Fruit fly (Drosophila melanogaster) whole organism, embryonic: ENCODE results near the gene RpS2.

Experiments
- BEAF-32 ChIP-seq: fragments of 200-800 bp; sonication (Bioruptor generic); optimal IDR thresholded peaks from 3 replicates; lab custom pipeline; 2017; ENCODE audit warnings: missing biosample characterization, missing genetic modification characterization, mild to moderate bottlenecking, moderate library complexity, missing genetic modification reagents
- CG10267 ChIP-seq: fragments of 200-800 bp; sonication (Bioruptor generic); optimal IDR thresholded peaks from 2 replicates; lab custom pipeline; 2018; ENCODE audit warnings: missing biosample characterization, mild to moderate bottlenecking, missing genetic modification characterization, moderate library complexity
- CG13287 ChIP-seq: fragments of 200-800 bp; sonication (Bioruptor generic); IDR thresholded peaks from 2 replicates; pipeline ENCODE4 v1.3.6; 2022; ENCODE audit warnings: missing biosample characterization, missing genetic modification characterization; ENCODE audit not compliant: partially characterized antibody
- CG13775 ChIP-seq: fragments of 200-800 bp; sonication (Bioruptor generic); optimal IDR thresholded peaks from 3 replicates; lab custom pipeline; 2017; ENCODE audit warnings: missing biosample characterization, mild to moderate bottlenecking, missing genetic modification characterization
- CG15011 ChIP-seq: fragments of 200-800 bp; sonication (Bioruptor generic); optimal IDR thresholded peaks from 3 replicates; lab custom pipeline; 2018; ENCODE audit warnings: missing biosample characterization, mild to moderate bottlenecking, missing genetic modification characterization
- CG15073 ChIP-seq: fragments of 200-800 bp; sonication (Bioruptor generic); optimal IDR thresholded peaks from 2 replicates; lab custom pipeline; 2016; ENCODE audit warnings: missing biosample characterization, missing genetic modification characterization
- CG16813 ChIP-seq: fragments of 200-800 bp; sonication (Bioruptor generic); IDR thresholded peaks from 3 replicates; pipeline ENCODE4 v1.3.6; 2022; ENCODE audit warnings: missing biosample characterization, missing genetic modification characterization; ENCODE audit not compliant: partially characterized antibody
- CG17328 ChIP-seq: fragments of 200-800 bp; sonication (Bioruptor generic); IDR thresholded peaks from 2 replicates; pipeline ENCODE4 v1.3.6; 2022; ENCODE audit warnings: missing biosample characterization, missing genetic modification characterization
- CG17612 ChIP-seq: fragments of 200-800 bp; sonication (Bioruptor generic); IDR thresholded peaks from 2 replicates; pipeline ENCODE4 v1.3.6; 2022; ENCODE audit warnings: missing biosample characterization, missing genetic modification characterization
- CG1832 ChIP-seq: fragments of 200-800 bp; sonication (Bioruptor generic); optimal IDR thresholded peaks from 2 replicates; lab custom pipeline; 2017; ENCODE audit warnings: missing biosample characterization, mild to moderate bottlenecking, missing genetic modification characterization, inconsistent platforms
- CG2116 ChIP-seq: fragments of 200-800 bp; sonication (Bioruptor generic); optimal IDR thresholded peaks from 3 replicates; lab custom pipeline; 2018; ENCODE audit warnings: missing biosample characterization, mild to moderate bottlenecking, missing genetic modification characterization
- CG2889 ChIP-seq: fragments of 200-800 bp; sonication (Bioruptor generic); IDR thresholded peaks from 3 replicates; pipeline ENCODE4 v1.3.6; 2022; ENCODE audit warnings: missing biosample characterization, missing genetic modification characterization
- CG31365 ChIP-seq: fragments of 200-800 bp; sonication (Bioruptor generic); optimal IDR thresholded peaks from 2 replicates; lab custom pipeline; 2018; ENCODE audit warnings: missing biosample characterization, mild to moderate bottlenecking, missing genetic modification characterization
- CG32772 ChIP-seq: fragments of 200-800 bp; sonication (Bioruptor generic); IDR thresholded peaks from 2 replicates; pipeline ENCODE4 v1.3.6; 2022; ENCODE audit warnings: missing biosample characterization, missing genetic modification characterization
- CG3281 ChIP-seq: fragments of 200-800 bp; sonication (Bioruptor generic); optimal IDR thresholded peaks from 3 replicates; lab custom pipeline; 2017; ENCODE audit warnings: missing biosample characterization, mild to moderate bottlenecking, missing genetic modification characterization
- CG34376 ChIP-seq: fragments of 200-800 bp; sonication (Bioruptor generic); optimal IDR thresholded peaks from 2 replicates; lab custom pipeline; 2018; ENCODE audit warnings: missing biosample characterization, mild to moderate bottlenecking, missing genetic modification characterization
- CG5180 ChIP-seq: fragments of 200-800 bp; sonication (Bioruptor generic); optimal IDR thresholded peaks from 3 replicates; lab custom pipeline; 2017; ENCODE audit warnings: missing biosample characterization, missing genetic modification characterization, mild to moderate bottlenecking, moderate library complexity, missing genetic modification reagents
- CG7372 ChIP-seq: fragments of 200-800 bp; sonication (Bioruptor generic); IDR thresholded peaks from 2 replicates; pipeline ENCODE4 v1.3.6; 2022; ENCODE audit warnings: missing biosample characterization, missing genetic modification characterization
- CG8359 ChIP-seq: fragments of 200-800 bp; sonication (Bioruptor generic); optimal IDR thresholded peaks from 2 replicates; lab custom pipeline; 2017; ENCODE audit warnings: missing biosample characterization, mild to moderate bottlenecking, missing genetic modification characterization, borderline replicate concordance
- CTCF ChIP-seq: fragments of 200-800 bp; sonication (Bioruptor generic); optimal IDR thresholded peaks from 2 replicates; lab custom pipeline; 2017; ENCODE audit warnings: missing biosample characterization, mild to moderate bottlenecking, missing genetic modification characterization, moderate library complexity
- CrebB ChIP-seq: fragments of 200-800 bp; sonication (Bioruptor generic); optimal IDR thresholded peaks from 3 replicates; lab custom pipeline; 2018; ENCODE audit warnings: missing biosample characterization, mild to moderate bottlenecking, missing genetic modification characterization
- Dip2 ChIP-seq: fragments of 200-800 bp; sonication (Bioruptor generic); IDR thresholded peaks from 2 replicates; pipeline ENCODE4 v1.3.6; 2022; ENCODE audit warnings: missing biosample characterization, missing genetic modification characterization
- Dref ChIP-seq: fragments of 200-800 bp; sonication (Bioruptor generic); IDR thresholded peaks from 2 replicates; pipeline ENCODE4 v1.3.6; 2022; ENCODE audit warnings: missing biosample characterization, missing genetic modification characterization
- E2f2 ChIP-seq: fragments of 200-800 bp; sonication (Bioruptor generic); IDR thresholded peaks from 2 replicates; pipeline ENCODE4 v1.3.6; 2022; ENCODE audit warnings: missing biosample characterization, missing genetic modification characterization
- Scr ChIP-seq: fragments of 200-800 bp; sonication (Bioruptor generic); IDR thresholded peaks from 2 replicates; pipeline ENCODE4 v1.3.6; 2022; ENCODE audit warnings: missing biosample characterization, missing genetic modification characterization; ENCODE audit not compliant: partially characterized antibody
- bcd ChIP-seq: fragments of 200-800 bp; sonication (Bioruptor generic); optimal IDR thresholded peaks from 2 replicates; lab custom pipeline; 2017; ENCODE audit warnings: missing biosample characterization, mild to moderate bottlenecking, missing genetic modification characterization
- chn ChIP-seq: fragments of 200-800 bp; sonication (Bioruptor generic); optimal IDR thresholded peaks from 2 replicates; lab custom pipeline; 2016; ENCODE audit warnings: missing biosample characterization, missing genetic modification characterization
- dpn ChIP-seq, 2 experiments: fragments of 200-800 bp; sonication (Bioruptor generic); optimal IDR thresholded peaks; 3 replicates each; lab custom pipeline; 2016; ENCODE audit warnings: missing biosample characterization in 2 of 2, missing genetic modification characterization in 2 of 2
- emc ChIP-seq: fragments of 200-800 bp; sonication (Bioruptor generic); optimal IDR thresholded peaks from 2 replicates; lab custom pipeline; 2016; ENCODE audit warnings: missing biosample characterization, missing genetic modification characterization
- fd96Cb ChIP-seq: fragments of 200-800 bp; sonication (Bioruptor generic); optimal IDR thresholded peaks from 2 replicates; lab custom pipeline; 2018; ENCODE audit warnings: missing biosample characterization, mild to moderate bottlenecking, missing genetic modification characterization, moderate library complexity
- gfzf ChIP-seq: fragments of 200-800 bp; sonication (Bioruptor generic); optimal IDR thresholded peaks from 2 replicates; lab custom pipeline; 2016; ENCODE audit warnings: missing biosample characterization, mild to moderate bottlenecking, missing genetic modification characterization, moderate library complexity
- hkb ChIP-seq, 2 experiments: fragments of 200-800 bp in 1 of 2; fragments of >200 bp in 1 of 2; sonication (Bioruptor generic) in 1 of 2; IDR thresholded peaks in 1 of 2; optimal IDR thresholded peaks in 1 of 2; 2 replicates each; pipeline versions ENCODE4 v1.3.6 to Lab custom; 2017 to 2022; ENCODE audit warnings: missing biosample characterization in 1 of 2, missing genetic modification characterization in 1 of 2
- insv ChIP-seq, 2 experiments: fragments of 200-800 bp; sonication (Bioruptor generic); optimal IDR thresholded peaks; 3 replicates each; lab custom pipeline; 2016 to 2018; ENCODE audit warnings: missing biosample characterization in 2 of 2, missing genetic modification characterization in 2 of 2
- lov ChIP-seq, 2 experiments: fragments of 200-800 bp in 1 of 2; fragments of >200 bp in 1 of 2; sonication (Bioruptor generic) in 1 of 2; IDR thresholded peaks in 1 of 2; optimal IDR thresholded peaks in 1 of 2; 2 replicates in 1 of 2; 3 replicates in 1 of 2; pipeline versions ENCODE4 v1.3.6 to Lab custom; 2017 to 2022; ENCODE audit warnings: missing biosample characterization in 1 of 2, missing genetic modification characterization in 1 of 2
- luna ChIP-seq: fragments of 200-800 bp; sonication (Bioruptor generic); optimal IDR thresholded peaks from 2 replicates; lab custom pipeline; 2016; ENCODE audit warnings: missing biosample characterization, missing genetic modification characterization
- nerfin-2 ChIP-seq: fragments of 200-800 bp; sonication (Bioruptor generic); IDR thresholded peaks from 2 replicates; pipeline ENCODE4 v1.3.6; 2022; ENCODE audit warnings: missing biosample characterization, missing genetic modification characterization; ENCODE audit not compliant: partially characterized antibody
- pita ChIP-seq: fragments of 200-800 bp; sonication (Bioruptor generic); optimal IDR thresholded peaks from 2 replicates; lab custom pipeline; 2017; ENCODE audit warnings: missing biosample characterization, mild to moderate bottlenecking, missing genetic modification characterization
- seq ChIP-seq: fragments of 200-800 bp; sonication (Bioruptor generic); IDR thresholded peaks from 2 replicates; pipeline ENCODE4 v1.3.6; 2022; ENCODE audit warnings: missing biosample characterization, missing genetic modification characterization
- slbo ChIP-seq: fragments of 200-800 bp; sonication (Bioruptor generic); IDR thresholded peaks from 2 replicates; pipeline ENCODE4 v1.3.6; 2022; ENCODE audit warnings: missing biosample characterization, missing genetic modification characterization
- sna ChIP-seq: fragments of 200-800 bp; sonication (Bioruptor generic); IDR thresholded peaks from 2 replicates; pipeline ENCODE4 v1.3.6; 2022; ENCODE audit warnings: missing biosample characterization, missing genetic modification characterization; ENCODE audit not compliant: partially characterized antibody
- trem ChIP-seq: fragments of 200-800 bp; optimal IDR thresholded peaks from 3 replicates; lab custom pipeline; 2019; ENCODE audit warnings: missing biosample characterization, mild to moderate bottlenecking, missing genetic modification characterization, moderate library complexity
- unc-4 ChIP-seq: fragments of 200-800 bp; sonication (Bioruptor generic); IDR thresholded peaks from 2 replicates; pipeline ENCODE4 v1.3.6; 2022; ENCODE audit warnings: missing biosample characterization, missing genetic modification characterization; ENCODE audit not compliant: partially characterized antibody

Gene RpS2

DNA sequence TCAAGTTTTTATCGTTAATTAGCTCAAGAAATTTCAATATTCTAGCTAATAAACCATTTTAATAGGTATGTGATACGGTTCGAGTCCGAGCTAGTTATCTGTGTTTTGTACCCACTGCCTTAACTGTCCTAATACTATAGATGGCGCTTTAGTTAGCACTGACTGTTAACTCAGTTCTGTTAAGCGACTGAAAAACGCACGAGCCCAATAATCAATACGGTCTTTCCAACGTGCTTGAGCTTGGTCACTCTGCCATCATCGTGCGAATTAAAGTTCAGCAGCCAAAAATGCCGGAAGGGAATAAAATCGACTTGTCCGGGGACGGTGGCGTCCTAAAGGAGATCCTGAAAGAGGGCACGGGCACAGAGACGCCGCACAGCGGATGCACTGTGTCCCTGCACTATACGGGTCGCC is 9.5 kb downstream of the RpS2 start, which contains the start of gene Fkbp59 (continued):
- TF ChIP-seq CrebB (tag; lab: Kevin White, UChicago) (peak; percentile 20), hkb (optimal IDR thresholded peaks at IDR 0.05; lab: Kevin White, UChicago) (no peak), hkb (GFP tag; IDR thresholded peaks at IDR 0.05; lab: Robert Waterston, UW) (no peak), insv (GFP tag; optimal IDR thresholded peaks at IDR 0.05; lab: Kevin White, UChicago) (peak in 1 of 2 experiments; percentile 43), dpn (GFP tag; optimal IDR thresholded peaks at IDR 0.05; lab: Kevin White, UChicago) (peak in 1 of 2 experiments; percentile 4), bcd (no peak), CG32772 (no peak), E2f2 (GFP tag; lab: Robert Waterston, UW) (peak; percentile 54), emc (no peak), luna (GFP tag; lab: Kevin White, UChicago) (no peak), chn (GFP tag; lab: Kevin White, UChicago) (no peak), unc-4 (GFP tag; lab: Robert Waterston, UW) (peak; percentile 60), Dip2 (GFP tag; lab: Robert Waterston, UW) (no peak), CG15011 (GFP tag; lab: Kevin White, UChicago) (no peak), CG34376 (no peak), CG8359 (GFP tag; lab: Kevin White, UChicago) (no peak), CG17612 (GFP tag; lab: Robert Waterston, UW) (no peak), CG13775 (GFP tag; lab: Kevin White, UChicago) (no peak), CTCF (GFP tag; lab: Kevin White, UChicago) (peak; percentile 95), CG16813 (GFP tag; lab: Robert Waterston, UW) (peak; percentile 55), CG7372 (GFP tag; lab: Robert Waterston, UW) (0 out of 2 replicates have a peak, but pooled peaks have one; percentile 10), Dref (peak; percentile 40; the same call in 1 of the 2 replicates), CG13287 (GFP tag; lab: Robert Waterston, UW) (peak; percentile 82), CG15073 (GFP tag; lab: Kevin White, UChicago) (no peak), Scr (GFP tag; lab: Robert Waterston, UW) (peak; percentile 76), gfzf (GFP tag; lab: Kevin White, UChicago) (peak; percentile 85), nerfin-2 (GFP tag; lab: Robert Waterston, UW) (peak; percentile 96), CG2116 (GFP tag; lab: Kevin White, UChicago) (peak; percentile 33), slbo (GFP tag; lab: Robert Waterston, UW) (peak; percentile 31; the same call in 1 of the 2 replicates), trem (tag; lab: Kevin White, UChicago) (peak; percentile 27), pita (peak; percentile 88), lov (optimal IDR thresholded peaks at IDR 0.05; lab: Kevin White, UChicago) (no peak), lov (GFP tag; IDR thresholded peaks at IDR 0.05; lab: Robert Waterston, UW) (no peak), CG1832 (GFP tag; lab: Kevin White, UChicago) (no peak), BEAF-32 (GFP tag; lab: Kevin White, UChicago) (peak; percentile 32), seq (GFP tag; lab: Robert Waterston, UW) (no peak), fd96Cb (tag; lab: Kevin White, UChicago) (no peak), CG10267 (tag; lab: Kevin White, UChicago) (peak; percentile 31), CG17328 (GFP tag; lab: Robert Waterston, UW) (no peak), CG5180 (no peak), CG2889 (GFP tag; lab: Robert Waterston, UW) (no peak), sna (peak; percentile 69), CG31365 (tag; lab: Kevin White, UChicago) (peak; percentile 19), CG3281 (GFP tag; lab: Kevin White, UChicago) (no peak)
